Worm (Caenorhabditis elegans) whole organism, young adult: ENCODE results near the gene srh-99.

Source experiments
- T26A5.8 ChIP-seq: sonication (generic microtip); optimal IDR thresholded peaks from 2 replicates; lab custom pipeline; 2016; ENCODE audit warnings: missing genetic modification characterization, missing compliant biosample characterization
- ama-1 ChIP-seq, 3 experiments: fragments of 150-350 bp in 1 of 3; sonication (generic microtip) in 2 of 3; optimal IDR thresholded peaks; 2 replicates each; lab custom pipeline; 2014 to 2018; ENCODE audit warnings: missing biosample characterization in 2 of 3, missing genetic modification characterization in 2 of 3, missing genetic modification reagents in 2 of 3
- ceh-79 ChIP-seq: sonication (generic microtip); optimal IDR thresholded peaks from 2 replicates; lab custom pipeline; 2017; ENCODE audit warnings: mild to moderate bottlenecking, missing genetic modification characterization, missing compliant biosample characterization
- him-1 ChIP-seq: sonication (generic microtip); optimal IDR thresholded peaks from 2 replicates; lab custom pipeline; 2016; ENCODE audit warnings: missing genotype, missing genetic modification reagents, missing genetic modification characterization, missing compliant biosample characterization
- hmg-1.2 ChIP-seq: fragments of 200-800 bp; sonication (Bioruptor generic); IDR thresholded peaks from 2 replicates; pipeline ENCODE4 v1.3.6; 2022; ENCODE audit warnings: missing genetic modification reagents, missing genetic modification characterization, missing compliant biosample characterization
- lin-40 ChIP-seq: sonication (generic microtip); optimal IDR thresholded peaks from 2 replicates; lab custom pipeline; 2016; ENCODE audit warnings: missing genetic modification characterization, mild to moderate bottlenecking, missing compliant biosample characterization, missing genotype, missing genetic modification reagents
- mcd-1 ChIP-seq: fragments of 200-800 bp; sonication (Bioruptor generic); IDR thresholded peaks from 2 replicates; pipeline ENCODE4 v1.3.6; 2022; ENCODE audit warnings: missing genetic modification reagents, missing genetic modification characterization, missing compliant biosample characterization
- pbrm-1 ChIP-seq: fragments of 200-800 bp; sonication (Bioruptor generic); IDR thresholded peaks from 2 replicates; pipeline ENCODE4 v1.3.6; 2022; ENCODE audit warnings: missing genetic modification reagents, missing genetic modification characterization, missing compliant biosample characterization
- snpc-4 ChIP-seq, 5 experiments: fragments of 150-350 bp in 1 of 5; sonication (generic microtip) in 4 of 5; optimal IDR thresholded peaks; 2 replicates each; lab custom pipeline; 2014 to 2018; ENCODE audit warnings: missing genetic modification characterization in 5 of 5, missing biosample characterization in 3 of 5, antibody characterized with exemption in 2 of 5, mild to moderate bottlenecking in 2 of 5, missing compliant biosample characterization in 2 of 5, missing genotype in 2 of 5, moderate library complexity in 2 of 5, missing genetic modification reagents in 1 of 5
- sptf-2 ChIP-seq: fragments of 200-800 bp; sonication (Bioruptor generic); optimal IDR thresholded peaks from 2 replicates; lab custom pipeline; 2018; ENCODE audit warnings: mild to moderate bottlenecking, missing genetic modification characterization, missing compliant biosample characterization
- ztf-25 ChIP-seq: fragments of 200-800 bp; sonication (Bioruptor generic); IDR thresholded peaks from 2 replicates; pipeline ENCODE4 v1.3.6; 2022; ENCODE audit warnings: missing genetic modification reagents, missing genetic modification characterization, missing compliant biosample characterization
- ztf-26 ChIP-seq: sonication (generic microtip); optimal IDR thresholded peaks from 2 replicates; lab custom pipeline; 2017; ENCODE audit warnings: missing genetic modification characterization, missing compliant biosample characterization

ce11 chrII:3752184-3752583 lies 35.8 kb upstream of the srh-99 start, which contains the start of gene sdz-11:
- TF ChIP-seq snpc-4 (GFP tag; optimal IDR thresholded peaks at IDR 0.05; lab: Kevin White, UChicago) (no peak), snpc-4 (tag; optimal IDR thresholded peaks at IDR 0.05; lab: Kevin White, UChicago) (no peak), mcd-1 (no peak), T26A5.8 (tag; lab: Kevin White, UChicago) (no peak), ama-1 (optimal IDR thresholded peaks at IDR 0.05; lab: Kevin White, UChicago) (no peak), ama-1 (GFP tag; optimal IDR thresholded peaks at IDR 0.05; lab: Kevin White, UChicago) (no peak), pbrm-1 (GFP tag; lab: Robert Waterston, UW) (no peak), him-1 (tag; lab: Kevin White, UChicago) (no peak), sptf-2 (no peak), ztf-25 (GFP tag; lab: Robert Waterston, UW) (no peak), ztf-26 (tag; lab: Kevin White, UChicago) (no peak), lin-40 (tag; lab: Kevin White, UChicago) (no peak), hmg-1.2 (GFP tag; lab: Robert Waterston, UW) (no peak), ceh-79 (no peak)
